Worm (Caenorhabditis elegans): ENCODE data around the gene odd-1.

- TF ChIP-seq klf-2 (GFP tag; conservative IDR thresholded peaks at IDR 0.05) = no peak
- TF ChIP-seq ztf-23 (GFP tag; IDR thresholded peaks at IDR 0.05) = no peak
- no peak for TF ChIP-seq tab-1 (GFP tag; IDR thresholded peaks at IDR 0.05)
- TF ChIP-seq ref-1 (GFP tag; conservative IDR thresholded peaks at IDR 0.05) = no peak
Measured at ce11 chrIII:7111793-7112192, 3.7 kb downstream of the odd-1 start, which contains the start of gene B0280.7.
